Worm (Caenorhabditis elegans) whole organism, L1 larva: ENCODE data around the gene F36H9.2.

Source experiments
- aly-2 ChIP-seq: fragments of 150-350 bp; optimal IDR thresholded peaks from 2 replicates; lab custom pipeline; 2014; ENCODE audit warnings: missing biosample characterization, missing genetic modification characterization
- ceh-82 ChIP-seq, 3 experiments: fragments of 150-350 bp in 1 of 3; sonication (generic microtip) in 2 of 3; optimal IDR thresholded peaks; 2 replicates each; lab custom pipeline; 2014 to 2017; ENCODE audit warnings: missing biosample characterization in 3 of 3, missing genetic modification characterization in 3 of 3
- egl-27 ChIP-seq, 2 experiments: fragments of 150-350 bp in 1 of 2; sonication (generic microtip); optimal IDR thresholded peaks; 3 replicates each; lab custom pipeline; 2017 to 2018; ENCODE audit warnings: missing biosample characterization in 2 of 2, missing genetic modification characterization in 2 of 2, missing genetic modification reagents in 2 of 2
- elt-3 ChIP-seq, 6 experiments: fragments of 150-350 bp in 1 of 6; sonication (generic microtip); optimal IDR thresholded peaks; 2 replicates each; lab custom pipeline; 2017 to 2018; ENCODE audit warnings: missing biosample characterization in 6 of 6, missing genetic modification characterization in 6 of 6, inconsistent platforms in 1 of 6
- mab-9 ChIP-seq: fragments of 200-800 bp; sonication (Bioruptor generic); IDR thresholded peaks from 2 replicates; pipeline ENCODE4 v1.3.6; 2022; ENCODE audit warnings: missing genetic modification reagents, missing genetic modification characterization, missing compliant biosample characterization
- nhr-28 ChIP-seq: fragments of 150-350 bp; optimal IDR thresholded peaks from 2 replicates; lab custom pipeline; 2014; ENCODE audit warnings: missing biosample characterization, missing genetic modification characterization
- nhr-77 ChIP-seq: fragments of 150-350 bp; optimal IDR thresholded peaks from 2 replicates; lab custom pipeline; 2014; ENCODE audit warnings: missing biosample characterization, missing genetic modification characterization
- snpc-4 ChIP-seq: fragments of 150-350 bp; optimal IDR thresholded peaks from 2 replicates; lab custom pipeline; 2014; ENCODE audit warnings: missing biosample characterization, missing genetic modification characterization

DNA sequence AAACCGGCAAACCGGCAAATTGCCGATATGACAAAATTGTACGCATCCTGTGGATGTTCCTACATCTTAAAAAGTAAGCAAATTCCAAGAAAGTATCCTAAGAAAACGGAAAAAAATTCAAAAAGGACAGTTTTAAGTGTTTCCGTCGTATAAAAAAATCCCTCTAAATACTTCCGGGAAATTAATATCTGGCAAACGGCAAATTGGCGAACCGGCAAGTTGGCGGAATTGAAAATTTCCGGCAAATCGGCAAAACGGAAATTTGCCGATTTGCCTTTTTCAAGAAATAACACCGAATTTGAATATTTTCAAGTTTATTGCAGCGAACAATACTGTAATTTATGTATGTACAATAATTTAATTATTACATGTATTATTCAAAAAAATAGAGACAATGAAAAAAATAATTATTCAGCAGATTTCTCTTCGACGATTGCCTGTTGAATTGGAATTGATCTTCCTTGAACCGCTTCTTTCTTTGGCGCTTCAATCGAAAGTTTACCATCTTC, 15.8 kb downstream of the F36H9.2 start:
- TF ChIP-seq nhr-77 (tag; lab: Kevin White, UChicago) = no peak
- TF ChIP-seq aly-2 (tag; lab: Kevin White, UChicago) = no peak
- no peak for TF ChIP-seq egl-27 (tag; optimal IDR thresholded peaks at IDR 0.05; lab: Kevin White, UChicago)
- no peak for TF ChIP-seq ceh-82 (tag; optimal IDR thresholded peaks at IDR 0.05; lab: Kevin White, UChicago)
- TF ChIP-seq nhr-28 (tag; lab: Kevin White, UChicago) = no peak
- TF ChIP-seq mab-9 (GFP tag; lab: Robert Waterston, UW) = no peak
- TF ChIP-seq snpc-4 (tag; lab: Kevin White, UChicago) = no peak
- TF ChIP-seq elt-3 (tag; optimal IDR thresholded peaks at IDR 0.05; lab: Kevin White, UChicago) = no peak
